Worm (Caenorhabditis elegans) whole organism, L1 larva: ENCODE data around the gene ZK1307.4.

Experiments
- ceh-82 ChIP-seq, 3 experiments: fragments of 150-350 bp in 1 of 3; sonication (generic microtip) in 2 of 3; optimal IDR thresholded peaks; 2 replicates each; lab custom pipeline; 2014 to 2017; ENCODE audit warnings: missing biosample characterization in 3 of 3, missing genetic modification characterization in 3 of 3
- isw-1 ChIP-seq: fragments of 200-800 bp; sonication (Bioruptor generic); IDR thresholded peaks from 2 replicates; pipeline ENCODE4 v1.3.6; 2022; ENCODE audit warnings: missing genetic modification characterization, missing compliant biosample characterization
- lin-13 ChIP-seq: fragments of 150-350 bp; optimal IDR thresholded peaks from 2 replicates; lab custom pipeline; 2014; ENCODE audit warnings: missing biosample characterization, missing genetic modification reagents, missing genetic modification characterization
- nhr-77 ChIP-seq: fragments of 150-350 bp; optimal IDR thresholded peaks from 2 replicates; lab custom pipeline; 2014; ENCODE audit warnings: missing biosample characterization, missing genetic modification characterization
- nhr-85 ChIP-seq: sonication (generic microtip); peaks from one replicate; lab custom pipeline; 2016; ENCODE audit warnings: missing genetic modification characterization, inconsistent platforms, missing compliant biosample characterization
- snpc-4 ChIP-seq: fragments of 150-350 bp; optimal IDR thresholded peaks from 2 replicates; lab custom pipeline; 2014; ENCODE audit warnings: missing biosample characterization, missing genetic modification characterization
- sup-37 ChIP-seq: fragments of 200-800 bp; sonication (Bioruptor generic); optimal IDR thresholded peaks from 2 replicates; lab custom pipeline; 2018; ENCODE audit warnings: mild to moderate bottlenecking, missing genetic modification characterization, missing compliant biosample characterization
- ztf-11 ChIP-seq, 2 experiments: sonication (generic microtip); optimal IDR thresholded peaks; 2 replicates each; lab custom pipeline; 2016 to 2017; ENCODE audit warnings: missing genetic modification characterization in 2 of 2, missing biosample characterization in 1 of 2, missing compliant biosample characterization in 1 of 2

- TF ChIP-seq isw-1 (no peak), nhr-85 (tag; lab: Kevin White, UChicago) (no peak), snpc-4 (tag; lab: Kevin White, UChicago) (no peak), ztf-11 (tag; optimal IDR thresholded peaks at IDR 0.05; lab: Kevin White, UChicago) (no peak), nhr-77 (no peak), ceh-82 (tag; optimal IDR thresholded peaks at IDR 0.05; lab: Kevin White, UChicago) (no peak), sup-37 (no peak), lin-13 (GFP tag; lab: Kevin White, UChicago) (no peak)
Measured at ce11 chrII:9653679-9654078, 2.1 kb upstream of the ZK1307.4 start, which contains the start of gene ZK1307.2.
